Worm (Caenorhabditis elegans): Measurements from ENCODE around the gene nhr-257.

nhr-257 gene

ce11 chrII:3897758-3898494, 45.2 kb downstream of the nhr-257 start, which contains the start of gene F53C3.6 (continued):
- TF ChIP-seq lim-6 (tag; optimal IDR thresholded peaks at IDR 0.05) (no peak), hlh-15 (tag; optimal IDR thresholded peaks at IDR 0.05) (no peak), sox-4 (tag; optimal IDR thresholded peaks at IDR 0.05) (no peak), unc-86 (tag; optimal IDR thresholded peaks at IDR 0.05) (no peak), ceh-45 (GFP tag; IDR thresholded peaks at IDR 0.05) (no peak), odd-2 (tag; optimal IDR thresholded peaks at IDR 0.05) (no peak), K02D7.2 (tag; optimal IDR thresholded peaks at IDR 0.05) (no peak), ceh-31 (tag; optimal IDR thresholded peaks at IDR 0.05) (peak; percentile 55), fax-1 (tag; optimal IDR thresholded peaks at IDR 0.05) (no peak), ttx-3 (tag; optimal IDR thresholded peaks at IDR 0.05) (no peak), zip-5 (tag; optimal IDR thresholded peaks at IDR 0.05) (no peak), ama-1 (optimal IDR thresholded peaks at IDR 0.05) (no peak), pat-9 (tag; optimal IDR thresholded peaks at IDR 0.05) (no peak), ceh-9 (tag; optimal IDR thresholded peaks at IDR 0.05) (no peak), ceh-19 (GFP tag; optimal IDR thresholded peaks at IDR 0.05) (no peak), ceh-6 (GFP tag; optimal IDR thresholded peaks at IDR 0.05) (no peak), K09A11.1 (tag; optimal IDR thresholded peaks at IDR 0.05; ENCODE audit: insufficient read depth) (no peak), hlh-6 (tag; optimal IDR thresholded peaks at IDR 0.05) (no peak), rnt-1 (tag; optimal IDR thresholded peaks at IDR 0.05) (no peak), ceh-2 (tag; optimal IDR thresholded peaks at IDR 0.05) (no peak)

ce11 chrII:3901108-3901507, 48.4 kb downstream of the nhr-257 start, which contains the start of gene F53C3.4:
Gene F53C3.4 (plus strand): TSS chrII:3901408.
- no peak for TF ChIP-seq lin-11 (tag; optimal IDR thresholded peaks at IDR 0.05)
- no peak for TF ChIP-seq unc-86 (tag; optimal IDR thresholded peaks at IDR 0.05)
- TF ChIP-seq tbx-2 (tag; optimal IDR thresholded peaks at IDR 0.05) = no peak
- no peak for TF ChIP-seq fax-1 (tag; optimal IDR thresholded peaks at IDR 0.05)
- TF ChIP-seq odd-2 (tag; optimal IDR thresholded peaks at IDR 0.05) = no peak
- TF ChIP-seq rnt-1 (tag; optimal IDR thresholded peaks at IDR 0.05) = no peak

ce11 chrII:3902798-3903197, 50.0 kb downstream of the nhr-257 start, which contains the start of gene F53C3.3:
Gene F53C3.3 (plus strand): TSS chrII:3902856.
- TF ChIP-seq sox-4 (tag; optimal IDR thresholded peaks at IDR 0.05) = no peak
- TF ChIP-seq ceh-31 (tag; optimal IDR thresholded peaks at IDR 0.05) = no peak
- no peak for TF ChIP-seq npax-4 (tag; optimal IDR thresholded peaks at IDR 0.05)
- no peak for TF ChIP-seq nfya-1 (tag; optimal IDR thresholded peaks at IDR 0.05)
- TF ChIP-seq ceh-48 (tag; optimal IDR thresholded peaks at IDR 0.05) = no peak
- no peak for TF ChIP-seq ztf-16 (tag; optimal IDR thresholded peaks at IDR 0.05)
- TF ChIP-seq C38D4.7 (GFP tag; optimal IDR thresholded peaks at IDR 0.05) = no peak
- no peak for TF ChIP-seq ceh-6 (GFP tag; optimal IDR thresholded peaks at IDR 0.05)
- TF ChIP-seq ceh-18 (tag; optimal IDR thresholded peaks at IDR 0.05) = no peak
- TF ChIP-seq pha-4 (tag; optimal IDR thresholded peaks at IDR 0.05) = no peak
- TF ChIP-seq ceh-30 (tag; optimal IDR thresholded peaks at IDR 0.05) = no peak
- no peak for TF ChIP-seq pat-9 (tag; optimal IDR thresholded peaks at IDR 0.05)
- TF ChIP-seq zip-5 (tag; optimal IDR thresholded peaks at IDR 0.05) = no peak
- TF ChIP-seq elt-4 (tag; optimal IDR thresholded peaks at IDR 0.05) = no peak
- no peak for TF ChIP-seq fkh-10 (GFP tag; optimal IDR thresholded peaks at IDR 0.05)
- TF ChIP-seq tbx-2 (tag; optimal IDR thresholded peaks at IDR 0.05) = no peak
- no peak for TF ChIP-seq unc-3 (GFP tag; conservative IDR thresholded peaks at IDR 0.05)
- TF ChIP-seq unc-3 (tag; optimal IDR thresholded peaks at IDR 0.05) = no peak
- no peak for TF ChIP-seq ceh-19 (GFP tag; optimal IDR thresholded peaks at IDR 0.05)
